Worm (Caenorhabditis elegans) whole organism, late embryonic: ENCODE results near the gene F28H7.3.
A peak's percentile ranks its signal among the peaks of the same experiment; 100 is the strongest.

Experiments
- F13H6.1 ChIP-seq: sonication (generic microtip); optimal IDR thresholded peaks from 2 replicates; lab custom pipeline; 2016; ENCODE audit warnings: missing genetic modification characterization, missing compliant biosample characterization
- T23F11.4 ChIP-seq: fragments of 200-800 bp; sonication (Bioruptor generic); optimal IDR thresholded peaks from 2 replicates; lab custom pipeline; 2018; ENCODE audit warnings: mild to moderate bottlenecking, missing genetic modification characterization, missing compliant biosample characterization
- ama-1 ChIP-seq: fragments of 150-350 bp; optimal IDR thresholded peaks from 2 replicates; lab custom pipeline; 2014
- ceh-19 ChIP-seq: fragments of 200-800 bp; sonication (Bioruptor generic); optimal IDR thresholded peaks from 2 replicates; lab custom pipeline; 2018; ENCODE audit warnings: mild to moderate bottlenecking, missing genetic modification characterization, missing compliant biosample characterization
- ceh-2 ChIP-seq: sonication (generic microtip); optimal IDR thresholded peaks from 2 replicates; lab custom pipeline; 2016; ENCODE audit warnings: missing genotype, missing genetic modification characterization, missing compliant biosample characterization
- ceh-24 ChIP-seq: sonication (generic microtip); optimal IDR thresholded peaks from 2 replicates; lab custom pipeline; 2016; ENCODE audit warnings: mild to moderate bottlenecking, missing genetic modification characterization, missing compliant biosample characterization
- ceh-30 ChIP-seq: fragments of 150-350 bp; optimal IDR thresholded peaks from 2 replicates; lab custom pipeline; 2014; ENCODE audit warnings: missing biosample characterization, missing genetic modification characterization
- ceh-31 ChIP-seq: sonication (generic microtip); optimal IDR thresholded peaks from 2 replicates; lab custom pipeline; 2016; ENCODE audit warnings: missing genetic modification characterization, missing compliant biosample characterization
- ceh-48 ChIP-seq: sonication (generic microtip); optimal IDR thresholded peaks from 2 replicates; lab custom pipeline; 2016; ENCODE audit warnings: missing genetic modification characterization, inconsistent platforms, missing compliant biosample characterization
- ceh-6 ChIP-seq: fragments of 200-800 bp; sonication (Bioruptor generic); optimal IDR thresholded peaks from 2 replicates; lab custom pipeline; 2018; ENCODE audit warnings: mild to moderate bottlenecking, missing genetic modification characterization, missing compliant biosample characterization
- ceh-9 ChIP-seq: sonication (generic microtip); optimal IDR thresholded peaks from 2 replicates; lab custom pipeline; 2016; ENCODE audit warnings: mild to moderate bottlenecking, missing genetic modification characterization, inconsistent platforms, missing compliant biosample characterization
- che-1 ChIP-seq: sonication (generic microtip); optimal IDR thresholded peaks from 2 replicates; lab custom pipeline; 2016; ENCODE audit warnings: mild to moderate bottlenecking, missing genetic modification characterization, missing compliant biosample characterization
- dve-1 ChIP-seq: sonication (generic microtip); optimal IDR thresholded peaks from 2 replicates; lab custom pipeline; 2017; ENCODE audit warnings: antibody characterized with exemption, mild to moderate bottlenecking, missing genetic modification characterization, missing compliant biosample characterization
- elt-2 ChIP-seq: sonication (generic microtip); optimal IDR thresholded peaks from 2 replicates; lab custom pipeline; 2016; ENCODE audit warnings: missing genetic modification reagents, missing genetic modification characterization, missing compliant biosample characterization
- ets-4 ChIP-seq: sonication (generic microtip); optimal IDR thresholded peaks from 2 replicates; lab custom pipeline; 2016; ENCODE audit warnings: missing genetic modification characterization, missing compliant biosample characterization
- fkh-10 ChIP-seq: fragments of 150-350 bp; optimal IDR thresholded peaks from 2 replicates; lab custom pipeline; 2014; ENCODE audit warnings: missing biosample characterization, missing genetic modification reagents, missing genetic modification characterization
- hlh-15 ChIP-seq: sonication (generic microtip); optimal IDR thresholded peaks from 2 replicates; lab custom pipeline; 2016; ENCODE audit warnings: missing genetic modification characterization, missing compliant biosample characterization
- lin-11 ChIP-seq: fragments of 200-800 bp; sonication (Bioruptor generic); optimal IDR thresholded peaks from 2 replicates; lab custom pipeline; 2018; ENCODE audit warnings: mild to moderate bottlenecking, missing genetic modification characterization, missing compliant biosample characterization
- madf-2 ChIP-seq: sonication (generic microtip); optimal IDR thresholded peaks from 2 replicates; lab custom pipeline; 2017; ENCODE audit warnings: missing genetic modification characterization, missing compliant biosample characterization
- mec-3 ChIP-seq: sonication (generic microtip); optimal IDR thresholded peaks from 2 replicates; lab custom pipeline; 2016; ENCODE audit warnings: borderline replicate concordance, missing genetic modification characterization, missing compliant biosample characterization
- npax-4 ChIP-seq: sonication (generic microtip); optimal IDR thresholded peaks from 2 replicates; lab custom pipeline; 2016; ENCODE audit warnings: missing genetic modification characterization, missing compliant biosample characterization
- odd-2 ChIP-seq: sonication (generic microtip); optimal IDR thresholded peaks from 2 replicates; lab custom pipeline; 2017; ENCODE audit warnings: antibody characterized with exemption, mild to moderate bottlenecking, missing genetic modification characterization, missing compliant biosample characterization
- pha-4 ChIP-seq: fragments of 150-350 bp; optimal IDR thresholded peaks from 2 replicates; lab custom pipeline; 2018; ENCODE audit warnings: missing biosample characterization, missing genetic modification reagents, missing genetic modification characterization
- pqm-1 ChIP-seq: sonication (generic microtip); optimal IDR thresholded peaks from 2 replicates; lab custom pipeline; 2016; ENCODE audit warnings: missing genetic modification characterization, missing compliant biosample characterization
- ref-2 ChIP-seq: sonication (generic microtip); optimal IDR thresholded peaks from 2 replicates; lab custom pipeline; 2016; ENCODE audit warnings: missing genetic modification characterization, missing compliant biosample characterization
- rnt-1 ChIP-seq: sonication (generic microtip); optimal IDR thresholded peaks from 2 replicates; lab custom pipeline; 2016; ENCODE audit warnings: missing genetic modification characterization, missing compliant biosample characterization
- sdc-2 ChIP-seq: sonication (generic microtip); optimal IDR thresholded peaks from 2 replicates; lab custom pipeline; 2016; ENCODE audit warnings: missing genotype, missing genetic modification characterization, missing compliant biosample characterization
- sox-2 ChIP-seq: fragments of 200-800 bp; sonication (Bioruptor generic); IDR thresholded peaks from 2 replicates; pipeline ENCODE4 v1.3.6; 2022; ENCODE audit warnings: missing genetic modification reagents, missing genetic modification characterization, missing compliant biosample characterization
- sox-4 ChIP-seq: sonication (generic microtip); optimal IDR thresholded peaks from 2 replicates; lab custom pipeline; 2017; ENCODE audit warnings: mild to moderate bottlenecking, missing genetic modification characterization, inconsistent platforms, missing compliant biosample characterization
- syd-9 ChIP-seq: sonication (generic microtip); optimal IDR thresholded peaks from 2 replicates; lab custom pipeline; 2016; ENCODE audit warnings: mild to moderate bottlenecking, missing genetic modification characterization, moderate library complexity, missing compliant biosample characterization
- tbx-2 ChIP-seq: sonication (generic microtip); optimal IDR thresholded peaks from 2 replicates; lab custom pipeline; 2016; ENCODE audit warnings: missing genetic modification characterization, missing compliant biosample characterization
- tbx-7 ChIP-seq: sonication (generic microtip); optimal IDR thresholded peaks from 2 replicates; lab custom pipeline; 2016; ENCODE audit warnings: missing genotype, missing genetic modification characterization, missing compliant biosample characterization
- unc-42 ChIP-seq: sonication (generic microtip); optimal IDR thresholded peaks from 2 replicates; lab custom pipeline; 2016; ENCODE audit warnings: missing genotype, missing genetic modification characterization, missing compliant biosample characterization
- unc-55 ChIP-seq: sonication (generic microtip); optimal IDR thresholded peaks from 2 replicates; lab custom pipeline; 2017; ENCODE audit warnings: missing biosample characterization, missing genetic modification reagents, missing genetic modification characterization
- zip-5 ChIP-seq: sonication (generic microtip); optimal IDR thresholded peaks from 2 replicates; lab custom pipeline; 2016; ENCODE audit warnings: missing genetic modification characterization, missing compliant biosample characterization
- ztf-16 ChIP-seq: sonication (generic microtip); optimal IDR thresholded peaks from 2 replicates; lab custom pipeline; 2017; ENCODE audit warnings: missing genetic modification characterization, missing compliant biosample characterization

F28H7.3 gene

ce11 chrV:10792775-10793174, 42.2 kb upstream of the F28H7.3 start, which contains the start of gene D1054.10:
TSS of gene D1054.10 (minus strand) at chrV:10792875.
- no peak for TF ChIP-seq fkh-10 (GFP tag; lab: Kevin White, UChicago)
- TF ChIP-seq ceh-31 (tag; lab: Kevin White, UChicago), result no peak
- TF ChIP-seq ceh-24 (tag; lab: Kevin White, UChicago), result no peak
- no peak for TF ChIP-seq ceh-9

ce11 chrV:10790921-10791320, 40.3 kb upstream of the F28H7.3 start, which contains the start of gene D1054.9:
TSS of gene D1054.9 (minus strand) at chrV:10791057.
- no peak for TF ChIP-seq mec-3 (tag; lab: Kevin White, UChicago)
- TF ChIP-seq sox-4 (tag; lab: Kevin White, UChicago), result no peak
- no peak for TF ChIP-seq unc-42 (tag; lab: Kevin White, UChicago)
- no peak for TF ChIP-seq elt-2 (tag; lab: Kevin White, UChicago)
- no peak for TF ChIP-seq ceh-19 (GFP tag; lab: Kevin White, UChicago)
- no peak for TF ChIP-seq ama-1
- no peak for TF ChIP-seq ztf-16
- TF ChIP-seq T23F11.4, result no peak
- no peak for TF ChIP-seq F13H6.1 (tag; lab: Kevin White, UChicago)
- TF ChIP-seq ceh-6 (GFP tag; lab: Kevin White, UChicago), result no peak
- no peak for TF ChIP-seq rnt-1 (tag; lab: Kevin White, UChicago)
- TF ChIP-seq madf-2 (tag; lab: Kevin White, UChicago), result no peak
- TF ChIP-seq syd-9 (tag; lab: Kevin White, UChicago), result no peak
- TF ChIP-seq pqm-1 (tag; lab: Kevin White, UChicago), result no peak
- no peak for TF ChIP-seq zip-5 (tag; lab: Kevin White, UChicago)
- no peak for TF ChIP-seq ceh-48
- TF ChIP-seq unc-55, result no peak

- TF ChIP-seq sdc-2 (tag; lab: Kevin White, UChicago), result no peak
- no peak for TF ChIP-seq ets-4 (tag; lab: Kevin White, UChicago)
- TF ChIP-seq unc-55, result no peak
- no peak for TF ChIP-seq ceh-9
- TF ChIP-seq ceh-2, result no peak
- TF ChIP-seq mec-3 (tag; lab: Kevin White, UChicago), result no peak
- TF ChIP-seq T23F11.4, result no peak
- no peak for TF ChIP-seq fkh-10 (GFP tag; lab: Kevin White, UChicago)
- no peak for TF ChIP-seq tbx-2 (tag; lab: Kevin White, UChicago)
- TF ChIP-seq hlh-15, result no peak
- no peak for TF ChIP-seq sox-2 (GFP tag; lab: Robert Waterston, UW)
- TF ChIP-seq rnt-1 (tag; lab: Kevin White, UChicago), result no peak
- no peak for TF ChIP-seq lin-11
- TF ChIP-seq pha-4, result no peak
- no peak for TF ChIP-seq che-1 (tag; lab: Kevin White, UChicago)
These were observed 33.4 kb upstream of the F28H7.3 start, which contains the start of gene D1054.8 for ce11 chrV:10784011-10784410. TSS of gene D1054.8 (plus strand) at chrV:10784311.

- TF ChIP-seq dve-1 (no peak), npax-4 (no peak), tbx-2 (tag; lab: Kevin White, UChicago) (no peak), ceh-30 (tag; lab: Kevin White, UChicago) (no peak), elt-2 (tag; lab: Kevin White, UChicago) (peak; percentile 56)
- TF ChIP-seq, all 69 proteins: peak for 1
These were observed 26.0 kb upstream of the F28H7.3 start, which contains the start of gene D1054.5 for ce11 chrV:10776528-10777055. TSS of gene D1054.5 (minus strand) at chrV:10776578.

ce11 chrV:10773216-10773615, 22.6 kb upstream of the F28H7.3 start:
- TF ChIP-seq zip-5 (tag; lab: Kevin White, UChicago) (no peak), unc-55 (no peak), odd-2 (no peak), tbx-7 (no peak), ref-2 (tag; lab: Kevin White, UChicago) (no peak), ceh-19 (GFP tag; lab: Kevin White, UChicago) (no peak), madf-2 (tag; lab: Kevin White, UChicago) (no peak)
